Worm (Caenorhabditis elegans) whole organism, early embryonic: ENCODE results near the gene F46H5.4.

Experiments
- B0310.2 ChIP-seq: sonication (generic microtip); optimal IDR thresholded peaks from 2 replicates; lab custom pipeline; 2016; ENCODE audit warnings: mild to moderate bottlenecking, missing genetic modification characterization, missing compliant biosample characterization
- F13C5.2 ChIP-seq: sonication (generic microtip); optimal IDR thresholded peaks from 2 replicates; lab custom pipeline; 2017; ENCODE audit warnings: mild to moderate bottlenecking, missing genetic modification characterization, inconsistent platforms, missing compliant biosample characterization
- aly-1 ChIP-seq: sonication (generic microtip); optimal IDR thresholded peaks from 2 replicates; lab custom pipeline; 2016; ENCODE audit warnings: missing genetic modification characterization, missing compliant biosample characterization
- ama-1 ChIP-seq: fragments of 150-350 bp; optimal IDR thresholded peaks from 2 replicates; lab custom pipeline; 2014
- ceh-13 ChIP-seq: fragments of 200-800 bp; sonication (Bioruptor generic); optimal IDR thresholded peaks from 2 replicates; lab custom pipeline; 2018; ENCODE audit warnings: mild to moderate bottlenecking, missing genetic modification characterization, missing compliant biosample characterization
- ceh-36 ChIP-seq: sonication (generic microtip); optimal IDR thresholded peaks from 2 replicates; lab custom pipeline; 2016; ENCODE audit warnings: missing genetic modification characterization, inconsistent platforms, missing compliant biosample characterization
- ets-7 ChIP-seq: sonication (generic microtip); optimal IDR thresholded peaks from 2 replicates; lab custom pipeline; 2016; ENCODE audit warnings: missing genotype, missing genetic modification characterization, missing compliant biosample characterization
- flt-1 ChIP-seq: fragments of 200-800 bp; sonication (Bioruptor generic); IDR thresholded peaks from 2 replicates; pipeline ENCODE4 v1.3.6; 2022; ENCODE audit warnings: missing genetic modification characterization, missing compliant biosample characterization
- hmbx-1 ChIP-seq: sonication (generic microtip); optimal IDR thresholded peaks from 2 replicates; lab custom pipeline; 2016; ENCODE audit warnings: mild to moderate bottlenecking, missing genetic modification characterization, missing compliant biosample characterization
- hmg-4 ChIP-seq: fragments of 200-800 bp; sonication (Bioruptor generic); optimal IDR thresholded peaks from 2 replicates; lab custom pipeline; 2018; ENCODE audit warnings: mild to moderate bottlenecking, missing genetic modification characterization, missing compliant biosample characterization
- hnd-1 ChIP-seq: sonication (generic microtip); optimal IDR thresholded peaks from 2 replicates; lab custom pipeline; 2016; ENCODE audit warnings: missing genetic modification characterization, missing compliant biosample characterization
- pes-1 ChIP-seq: fragments of 200-800 bp; sonication (Bioruptor generic); IDR thresholded peaks from 2 replicates; pipeline ENCODE4 v1.3.6; 2022; ENCODE audit warnings: missing genetic modification reagents, missing genetic modification characterization, missing compliant biosample characterization
- scrt-1 ChIP-seq: fragments of 200-800 bp; sonication (Bioruptor generic); IDR thresholded peaks from 2 replicates; pipeline ENCODE4 v1.3.6; 2022; ENCODE audit warnings: missing genetic modification characterization, missing compliant biosample characterization
- sea-1 ChIP-seq: fragments of 200-800 bp; sonication (Bioruptor generic); conservative IDR thresholded peaks from 2 replicates; pipeline ENCODE4 v1.3.6; 2022; ENCODE audit warnings: missing genetic modification characterization, missing compliant biosample characterization
- tbx-11 ChIP-seq: fragments of 200-800 bp; sonication (Bioruptor generic); IDR thresholded peaks from 2 replicates; pipeline ENCODE4 v1.3.6; 2022; ENCODE audit warnings: missing genetic modification characterization, missing compliant biosample characterization
- tbx-37 ChIP-seq: fragments of 200-800 bp; sonication (Bioruptor generic); conservative IDR thresholded peaks from 2 replicates; pipeline ENCODE4 v1.3.6; 2022; ENCODE audit warnings: missing genetic modification reagents, missing genetic modification characterization, missing compliant biosample characterization
- tra-4 ChIP-seq: sonication (generic microtip); optimal IDR thresholded peaks from 2 replicates; lab custom pipeline; 2017; ENCODE audit warnings: missing genetic modification characterization, missing compliant biosample characterization

F46H5.4 gene

ce11 chrX:7254558-7254957 lies at the start of gene F46H5.4:
TSS of gene F46H5.4 (minus strand) at chrX:7254610.
- TF ChIP-seq F13C5.2 (peak; percentile 53), scrt-1 (GFP tag; lab: Robert Waterston, UW) (0 out of 2 replicates have a peak, but pooled peaks have one; percentile 21), ceh-13 (GFP tag; lab: Kevin White, UChicago) (no peak), hmg-4 (no peak)

ce11 chrX:7303115-7303514 lies 48.7 kb upstream of the F46H5.4 start:
- no peak for TF ChIP-seq ama-1 (lab: Kevin White, UChicago)
- TF ChIP-seq scrt-1 (GFP tag; lab: Robert Waterston, UW), result no peak
- no peak for TF ChIP-seq tbx-37
- TF ChIP-seq pes-1 (GFP tag; lab: Robert Waterston, UW), result no peak
- no peak for TF ChIP-seq ets-7 (tag; lab: Kevin White, UChicago)
- no peak for TF ChIP-seq B0310.2 (tag; lab: Kevin White, UChicago)

- TF ChIP-seq flt-1 (GFP tag; lab: Robert Waterston, UW), result no peak
- no peak for TF ChIP-seq ceh-36 (tag; lab: Kevin White, UChicago)
- no peak for TF ChIP-seq tra-4 (tag; lab: Kevin White, UChicago)
- TF ChIP-seq hmbx-1 (tag; lab: Kevin White, UChicago), result no peak
- TF ChIP-seq F13C5.2, result no peak
- no peak for TF ChIP-seq sea-1
- TF ChIP-seq B0310.2 (tag; lab: Kevin White, UChicago), result no peak
- no peak for TF ChIP-seq scrt-1 (GFP tag; lab: Robert Waterston, UW)
These were observed 44.2 kb upstream of the F46H5.4 start, which contains the start of gene K03A1.4 for ce11 chrX:7298652-7299051. TSS of gene K03A1.4 (minus strand) at chrX:7298752.

- TF ChIP-seq sea-1 (no peak), F13C5.2 (no peak), B0310.2 (tag; lab: Kevin White, UChicago) (no peak), ama-1 (lab: Kevin White, UChicago) (no peak), scrt-1 (GFP tag; lab: Robert Waterston, UW) (no peak), tra-4 (tag; lab: Kevin White, UChicago) (no peak), flt-1 (GFP tag; lab: Robert Waterston, UW) (no peak), hnd-1 (tag; lab: Kevin White, UChicago) (no peak), tbx-11 (no peak), hmg-4 (no peak), ets-7 (tag; lab: Kevin White, UChicago) (no peak), tbx-37 (no peak), pes-1 (GFP tag; lab: Robert Waterston, UW) (no peak)
These were observed 41.9 kb upstream of the F46H5.4 start for ce11 chrX:7296310-7296709.

ce11 chrX:7291810-7292209 lies 37.4 kb upstream of the F46H5.4 start, which contains the start of gene lron-7:
TSS of gene lron-7 (plus strand) at chrX:7292132.
- TF ChIP-seq hmg-4 (no peak), hnd-1 (tag; lab: Kevin White, UChicago) (no peak), sea-1 (no peak), tra-4 (tag; lab: Kevin White, UChicago) (no peak), ceh-13 (GFP tag; lab: Kevin White, UChicago) (no peak), tbx-37 (no peak), ets-7 (tag; lab: Kevin White, UChicago) (no peak), ama-1 (lab: Kevin White, UChicago) (no peak), flt-1 (GFP tag; lab: Robert Waterston, UW) (no peak), aly-1 (tag; lab: Kevin White, UChicago) (no peak)

- TF ChIP-seq aly-1 (tag; lab: Kevin White, UChicago) (no peak), ets-7 (tag; lab: Kevin White, UChicago) (no peak), ceh-36 (tag; lab: Kevin White, UChicago) (no peak), hmg-4 (no peak), F13C5.2 (no peak), scrt-1 (GFP tag; lab: Robert Waterston, UW) (no peak), hmbx-1 (tag; lab: Kevin White, UChicago) (no peak), sea-1 (no peak), hnd-1 (tag; lab: Kevin White, UChicago) (no peak), B0310.2 (tag; lab: Kevin White, UChicago) (no peak), ama-1 (lab: Kevin White, UChicago) (no peak), tra-4 (tag; lab: Kevin White, UChicago) (no peak), tbx-37 (no peak)
These were observed 36.6 kb upstream of the F46H5.4 start for ce11 chrX:7290859-7291628.

- TF ChIP-seq sea-1 (no peak), ceh-36 (tag; lab: Kevin White, UChicago) (no peak), tbx-37 (no peak), F13C5.2 (no peak), B0310.2 (tag; lab: Kevin White, UChicago) (no peak), aly-1 (tag; lab: Kevin White, UChicago) (no peak)
These were observed 35.2 kb upstream of the F46H5.4 start for ce11 chrX:7289565-7289964.

- no peak for TF ChIP-seq tbx-11
- TF ChIP-seq ama-1 (lab: Kevin White, UChicago), result no peak
- no peak for TF ChIP-seq sea-1
- TF ChIP-seq hnd-1 (tag; lab: Kevin White, UChicago), result no peak
- TF ChIP-seq tra-4 (tag; lab: Kevin White, UChicago), result no peak
- TF ChIP-seq scrt-1 (GFP tag; lab: Robert Waterston, UW), result no peak
- no peak for TF ChIP-seq tbx-37
- TF ChIP-seq B0310.2 (tag; lab: Kevin White, UChicago), result no peak
- no peak for TF ChIP-seq ceh-13 (GFP tag; lab: Kevin White, UChicago)
- no peak for TF ChIP-seq ets-7 (tag; lab: Kevin White, UChicago)
- no peak for TF ChIP-seq ceh-36 (tag; lab: Kevin White, UChicago)
- TF ChIP-seq hmg-4, result no peak
- no peak for TF ChIP-seq pes-1 (GFP tag; lab: Robert Waterston, UW)
- TF ChIP-seq flt-1 (GFP tag; lab: Robert Waterston, UW), result no peak
- no peak for TF ChIP-seq F13C5.2
- TF ChIP-seq hmbx-1 (tag; lab: Kevin White, UChicago), result no peak
These were observed 30.3 kb upstream of the F46H5.4 start for ce11 chrX:7284724-7285184.
